Worm (Caenorhabditis elegans): ENCODE data around the gene str-260.
"Not testable (repeated sequence)": the region's sequence is repeated elsewhere in the genome, so short reads cannot be mapped to it uniquely, and the experiment has no call there.

Gene str-260

ce11 chrV:3505745-3506144, 21.2 kb upstream of the str-260 start (continued):
- TF ChIP-seq daf-8 (GFP tag; IDR thresholded peaks at IDR 0.05) (no peak), aly-2 (tag; optimal IDR thresholded peaks at IDR 0.05) (no peak), madf-9 (GFP tag; conservative IDR thresholded peaks at IDR 0.05) (no peak), nhr-111 (GFP tag; optimal IDR thresholded peaks at IDR 0.05) (no peak), zag-1 (tag; optimal IDR thresholded peaks at IDR 0.05) (no peak), ztf-7 (tag; optimal IDR thresholded peaks at IDR 0.05) (no peak), cey-2 (tag; optimal IDR thresholded peaks at IDR 0.05; ENCODE audit: borderline replicate concordance, insufficient read depth) (no peak), Y48G9A.11 (GFP tag; IDR thresholded peaks at IDR 0.05) (no peak), lin-29 (GFP tag; IDR thresholded peaks at IDR 0.05) (no peak), nhr-237 (tag; optimal IDR thresholded peaks at IDR 0.05) (no peak), hlh-30 (tag; optimal IDR thresholded peaks at IDR 0.05; ENCODE audit: insufficient read depth) (peak; percentile 69), mdl-1 (tag; optimal IDR thresholded peaks at IDR 0.05) (peak in 1 of 2 experiments; percentile 44), nhr-42 (GFP tag; IDR thresholded peaks at IDR 0.05) (no peak), mxl-2 (GFP tag; conservative IDR thresholded peaks at IDR 0.05) (no peak), madf-5 (GFP tag; IDR thresholded peaks at IDR 0.05) (no peak), dve-1 (tag; optimal IDR thresholded peaks at IDR 0.05; ENCODE audit: insufficient read depth) (peak; percentile 89), D1046.2 (GFP tag; IDR thresholded peaks at IDR 0.05) (no peak), tra-1 (GFP tag; IDR thresholded peaks at IDR 0.05) (peak; percentile 60; the same call in 1 of the 2 replicates), ceh-62 (tag; optimal IDR thresholded peaks at IDR 0.05) (no peak), egl-43 (GFP tag; IDR thresholded peaks at IDR 0.05) (no peak), F44E2.7 (GFP tag; IDR thresholded peaks at IDR 0.05) (no peak)

ce11 chrV:3506252-3506651, 20.7 kb upstream of the str-260 start, which contains the start of gene ugt-64:
Gene ugt-64 (minus strand): TSS chrV:3506352.
- not testable (repeated sequence) for TF ChIP-seq lim-7 (GFP tag; IDR thresholded peaks at IDR 0.05); Y48G9A.11 (GFP tag; IDR thresholded peaks at IDR 0.05); nhr-77 (tag; optimal IDR thresholded peaks at IDR 0.05)

DNA sequence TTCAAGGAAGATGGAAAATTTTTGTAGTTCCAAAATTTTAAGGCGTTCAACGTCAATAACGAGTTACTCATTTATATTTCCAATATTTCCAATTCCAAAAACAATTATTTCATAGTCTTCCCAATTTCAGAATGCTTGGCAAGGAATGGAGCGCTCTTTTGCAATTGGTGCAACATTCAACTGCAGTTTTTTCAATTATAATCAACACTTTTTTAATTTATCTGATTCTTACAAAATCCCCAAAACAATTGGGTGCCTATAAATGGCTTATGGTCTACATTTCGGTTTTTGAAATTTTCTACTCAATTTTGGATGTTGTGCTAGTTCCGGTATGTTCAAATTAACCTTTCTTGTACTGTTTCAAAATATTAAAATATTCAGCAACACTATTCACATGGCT, 19.3 kb upstream of the str-260 start, which contains the start of gene str-225:
Gene str-225 (plus strand): TSS at position 132 of the 400 bp plus-strand sequence.
- TF ChIP-seq ceh-82 (tag; optimal IDR thresholded peaks at IDR 0.05) (no peak), unc-62 (GFP tag; optimal IDR thresholded peaks at IDR 0.05 in 1 of 2) (peak in 1 of 2 experiments; percentile 93), unc-62 (tag; optimal IDR thresholded peaks at IDR 0.05) (no peak), nhr-10 (tag; optimal IDR thresholded peaks at IDR 0.05) (no peak), nhr-6 (tag; optimal IDR thresholded peaks at IDR 0.05) (no peak), dve-1 (tag; optimal IDR thresholded peaks at IDR 0.05; ENCODE audit: insufficient read depth) (no peak), snpc-4 (tag; optimal IDR thresholded peaks at IDR 0.05) (no peak), F37D6.2 (tag; optimal IDR thresholded peaks at IDR 0.05) (no peak), pqm-1 (tag; optimal IDR thresholded peaks at IDR 0.05) (no peak)

ce11 chrV:3509878-3510277, 17.1 kb upstream of the str-260 start, which contains the start of gene str-228:
Gene str-228 (plus strand): TSS chrV:3510178.
- TF ChIP-seq F10B5.3 (tag; optimal IDR thresholded peaks at IDR 0.05) = no peak
- TF ChIP-seq unc-130 (GFP tag; optimal IDR thresholded peaks at IDR 0.05) = no peak
- TF ChIP-seq egl-43 (GFP tag; IDR thresholded peaks at IDR 0.05) = no peak
- TF ChIP-seq ceh-28 (tag; optimal IDR thresholded peaks at IDR 0.05) = no peak
- peak; percentile 42 for TF ChIP-seq aha-1 (tag)

- TF ChIP-seq fos-1 (tag; optimal IDR thresholded peaks at IDR 0.05) = no peak
- no peak for TF ChIP-seq zfp-2 (tag; optimal IDR thresholded peaks at IDR 0.05)
- TF ChIP-seq php-3 (GFP tag; IDR thresholded peaks at IDR 0.05) = no peak
- TF ChIP-seq nhr-48 (tag; optimal IDR thresholded peaks at IDR 0.05) = no peak
- TF ChIP-seq ceh-82 (tag; optimal IDR thresholded peaks at IDR 0.05) = no peak
- no peak for TF ChIP-seq lin-1 (GFP tag; IDR thresholded peaks at IDR 0.05)
- TF ChIP-seq dve-1 (tag; optimal IDR thresholded peaks at IDR 0.05; ENCODE audit: insufficient read depth) = no peak
- no peak for TF ChIP-seq Y105C5A.15 (GFP tag; IDR thresholded peaks at IDR 0.05)
- no peak for TF ChIP-seq unc-39 (tag; optimal IDR thresholded peaks at IDR 0.05)
- TF ChIP-seq lsy-2 (tag; optimal IDR thresholded peaks at IDR 0.05) = no peak
Observed at ce11 chrV:3512381-3512780, 14.6 kb upstream of the str-260 start, which contains the start of gene str-226. Gene str-226 (plus strand): TSS chrV:3512681.

Measured in whole organism, L4 larva.